Fruit fly (Drosophila melanogaster) S2 (cell line): ENCODE data around the gene Dscam2.

ENCODE experiments used
- CG8478 ChIP-seq: fragments of >200 bp; optimal IDR thresholded peaks from 2 replicates; lab custom pipeline; 2018
- CTCF ChIP-seq, 2 experiments: fragments of >200 bp; optimal IDR thresholded peaks; 2 replicates each; lab custom pipeline; 2018

- no peak for TF ChIP-seq CG8478
- no peak for TF ChIP-seq CTCF (optimal IDR thresholded peaks at IDR 0.05; lab: Kevin White, UChicago)
Measured at dm6 chr3L:7157713-7158112, 32.0 kb downstream of the Dscam2 start, which contains the start of gene CG8620.
